Fruit fly (Drosophila melanogaster): Measurements from ENCODE around the gene NetA.
A peak's percentile ranks its signal among the peaks of the same experiment; 100 is the strongest.

Gene NetA

DNA sequence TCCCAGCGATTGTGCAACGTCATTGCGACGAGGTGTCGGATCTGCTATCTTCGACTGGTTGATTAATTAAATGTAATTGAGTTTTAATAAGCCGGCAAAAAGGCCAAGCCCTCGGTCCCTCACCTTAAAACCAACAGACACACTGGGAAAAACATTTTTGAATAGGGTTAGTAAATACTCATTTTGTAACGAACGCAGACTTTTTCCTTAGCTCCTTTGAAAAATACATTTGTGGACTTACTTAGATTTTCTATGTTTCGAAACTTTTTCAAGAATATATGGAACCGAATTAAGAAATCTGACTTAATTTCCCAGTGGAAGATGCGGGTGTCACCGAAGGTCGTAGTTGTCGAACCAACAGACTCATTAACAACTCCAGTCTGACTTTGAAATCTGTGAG, 19.5 kb downstream of the NetA start (continued):
- TF ChIP-seq CG17328 (GFP tag; IDR thresholded peaks at IDR 0.05), result peak; percentile 58; the same call in 1 of the 2 replicates
- peak; percentile 28 for TF ChIP-seq ranshi (GFP tag; IDR thresholded peaks at IDR 0.05)
- TF ChIP-seq ken (GFP tag; IDR thresholded peaks at IDR 0.05), result 0 out of 3 replicates have a peak, but pooled peaks have one; percentile 14
- no peak for TF ChIP-seq Atf3 (GFP tag; optimal IDR thresholded peaks at IDR 0.05)
- peak; percentile 36 for TF ChIP-seq row (GFP tag; IDR thresholded peaks at IDR 0.05)
- TF ChIP-seq tgo (GFP tag; IDR thresholded peaks at IDR 0.05), result peak; percentile 57; the same call in 2 of the 3 replicates
- 0 out of 3 replicates have a peak, but pooled peaks have one; percentile 22 for TF ChIP-seq H15 (GFP tag; IDR thresholded peaks at IDR 0.05)
- TF ChIP-seq D (optimal IDR thresholded peaks at IDR 0.05), result no peak
- no peak for TF ChIP-seq D (GFP tag; optimal IDR thresholded peaks at IDR 0.05)
- peak; percentile 26; the same call in 1 of the 2 replicates for TF ChIP-seq Rfx (GFP tag; IDR thresholded peaks at IDR 0.05)
- TF ChIP-seq B-H1 (GFP tag; IDR thresholded peaks at IDR 0.05), result no peak
- peak; percentile 29; the same call in 1 of the 2 replicates for TF ChIP-seq lmd (GFP tag; IDR thresholded peaks at IDR 0.05)
- TF ChIP-seq CG14860 (GFP tag; IDR thresholded peaks at IDR 0.05; ENCODE audit: partially characterized antibody), result no peak
- TF ChIP-seq dmrt99B (tag; optimal IDR thresholded peaks at IDR 0.05), result peak; percentile 50
- TF ChIP-seq zfh1 (GFP tag; IDR thresholded peaks at IDR 0.05), result peak; percentile 64
- peak; percentile 67 for TF ChIP-seq Ptx1 (GFP tag; IDR thresholded peaks at IDR 0.05)
- TF ChIP-seq ttk (GFP tag; IDR thresholded peaks at IDR 0.05), result peak; percentile 43; the same call in 1 of the 2 replicates
- TF ChIP-seq sob (GFP tag; IDR thresholded peaks at IDR 0.05), result peak; percentile 30; the same call in 1 of the 2 replicates
- peak; percentile 7; the same call in 1 of the 2 replicates for TF ChIP-seq ro (GFP tag; IDR thresholded peaks at IDR 0.05)
- TF ChIP-seq Atf6 (GFP tag; IDR thresholded peaks at IDR 0.05), result peak; percentile 10; the same call in 1 of the 2 replicates
- TF ChIP-seq CG3838 (GFP tag; optimal IDR thresholded peaks at IDR 0.05), result no peak
- TF ChIP-seq wor (GFP tag; IDR thresholded peaks at IDR 0.05), result peak; percentile 35; the same call in 1 of the 2 replicates
- TF ChIP-seq CG9932 (GFP tag; IDR thresholded peaks at IDR 0.05), result no peak
- peak; percentile 49; the same call in 2 of the 3 replicates for TF ChIP-seq Mrtf (GFP tag; IDR thresholded peaks at IDR 0.05)
- peak; percentile 48 for TF ChIP-seq CG14050 (GFP tag; IDR thresholded peaks at IDR 0.05)
- TF ChIP-seq ara (GFP tag; IDR thresholded peaks at IDR 0.05), result peak; percentile 42; the same call in 1 of the 2 replicates
- TF ChIP-seq oc (tag; optimal IDR thresholded peaks at IDR 0.05), result no peak
- peak; percentile 54; the same call in 1 of the 2 replicates for TF ChIP-seq sens-2 (GFP tag; IDR thresholded peaks at IDR 0.05)
- TF ChIP-seq Rx (GFP tag; IDR thresholded peaks at IDR 0.05), result peak; percentile 16; the same call in 1 of the 2 replicates
- TF ChIP-seq CG11695 (GFP tag; IDR thresholded peaks at IDR 0.05), result 0 out of 3 replicates have a peak, but pooled peaks have one; percentile 6
- TF ChIP-seq CG30431 (GFP tag; optimal IDR thresholded peaks at IDR 0.05), result no peak
- TF ChIP-seq CG5180 (GFP tag; optimal IDR thresholded peaks at IDR 0.05), result no peak

DNA sequence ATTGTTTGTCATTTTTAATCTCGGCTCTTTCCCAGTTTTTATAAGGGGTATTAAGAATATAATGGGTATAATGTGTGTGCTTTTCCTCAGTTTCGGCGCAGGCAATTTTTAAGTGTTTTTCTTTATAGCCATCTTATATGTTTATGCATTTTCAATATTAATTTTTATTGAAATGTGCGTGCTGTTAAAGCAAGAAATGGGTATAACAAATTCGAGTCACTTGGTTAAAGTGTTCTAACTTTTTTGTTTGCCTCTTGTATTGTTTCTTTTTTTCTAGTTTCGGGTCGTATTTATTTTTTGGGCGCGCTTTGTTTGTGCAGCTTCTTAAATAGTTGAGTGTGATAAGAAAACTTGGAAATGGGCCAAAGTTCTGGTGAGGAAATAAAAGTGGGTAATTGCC, 20.6 kb downstream of the NetA start:
- TF ChIP-seq ham (GFP tag; IDR thresholded peaks at IDR 0.05), result no peak
- TF ChIP-seq pnt (GFP tag; optimal IDR thresholded peaks at IDR 0.05), result peak; percentile 76
- TF ChIP-seq ac (GFP tag; optimal IDR thresholded peaks at IDR 0.05), result no peak
- TF ChIP-seq B-H2 (GFP tag; optimal IDR thresholded peaks at IDR 0.05), result no peak
- TF ChIP-seq CG43689 (GFP tag; IDR thresholded peaks at IDR 0.05), result no peak
- peak; percentile 3 for TF ChIP-seq cato (GFP tag; optimal IDR thresholded peaks at IDR 0.05; ENCODE audit: borderline replicate concordance)
- no peak for TF ChIP-seq vnd (GFP tag; IDR thresholded peaks at IDR 0.05; ENCODE audit: partially characterized antibody)
- TF ChIP-seq CG7786 (GFP tag; optimal IDR thresholded peaks at IDR 0.05), result peak; percentile 47
- no peak for TF ChIP-seq CG6854 (GFP tag; optimal IDR thresholded peaks at IDR 0.05)
- no peak for TF ChIP-seq ash1 (GFP tag; optimal IDR thresholded peaks at IDR 0.05)
- peak; percentile 40; the same call in 1 of the 2 replicates for TF ChIP-seq lmd (GFP tag; IDR thresholded peaks at IDR 0.05)
- TF ChIP-seq crp (GFP tag; optimal IDR thresholded peaks at IDR 0.05), result no peak
- TF ChIP-seq bsh (GFP tag; optimal IDR thresholded peaks at IDR 0.05), result peak in 1 of 2 experiments; percentile 84
- no peak for TF ChIP-seq kay (GFP tag; optimal IDR thresholded peaks at IDR 0.05)
- TF ChIP-seq ewg (GFP tag; optimal IDR thresholded peaks at IDR 0.05), result peak; percentile 31
- peak; percentile 43 for TF ChIP-seq CG18599 (GFP tag; optimal IDR thresholded peaks at IDR 0.05)
- no peak for TF ChIP-seq Dek (tag; optimal IDR thresholded peaks at IDR 0.05)
- peak; percentile 57 for TF ChIP-seq fd3F (GFP tag; optimal IDR thresholded peaks at IDR 0.05)
- TF ChIP-seq CG6791 (GFP tag; IDR thresholded peaks at IDR 0.05; ENCODE audit: partially characterized antibody), result no peak
- peak; percentile 65 for TF ChIP-seq Spps (tag; optimal IDR thresholded peaks at IDR 0.05)
- TF ChIP-seq CG3163 (GFP tag; optimal IDR thresholded peaks at IDR 0.05), result no peak
